Worm (Caenorhabditis elegans): Measurements from ENCODE around the gene nhr-291.

nhr-291 gene

DNA sequence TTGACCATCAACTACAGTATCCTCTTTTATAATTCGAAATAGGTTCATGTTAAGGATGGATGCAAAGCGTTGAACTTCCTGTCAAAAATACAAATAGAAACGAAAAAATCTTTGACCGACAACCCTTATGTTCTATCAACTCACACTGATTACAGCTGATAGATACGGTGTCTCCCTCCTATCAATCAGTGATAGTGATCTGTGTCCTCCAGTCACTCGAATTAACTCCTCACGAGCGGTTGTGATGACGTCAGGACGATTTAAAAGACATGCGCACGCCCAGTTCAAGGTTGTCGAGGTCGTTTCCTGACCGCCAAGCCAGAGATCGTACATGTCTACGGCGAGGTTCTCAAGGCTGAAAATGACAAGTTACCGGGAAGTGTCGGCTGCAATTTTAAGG is 32.8 kb upstream of the nhr-291 start:
- TF ChIP-seq blmp-1 (tag; optimal IDR thresholded peaks at IDR 0.05) (no peak), nhr-2 (tag; optimal IDR thresholded peaks at IDR 0.05) (no peak), bed-3 (GFP tag; optimal IDR thresholded peaks at IDR 0.05) (no peak), cnd-1 (tag; optimal IDR thresholded peaks at IDR 0.05) (no peak), M03D4.4 (tag; optimal IDR thresholded peaks at IDR 0.05) (no peak), nhr-76 (tag; optimal IDR thresholded peaks at IDR 0.05) (no peak), ham-2 (GFP tag; optimal IDR thresholded peaks at IDR 0.05) (no peak), unc-62 (GFP tag; optimal IDR thresholded peaks at IDR 0.05) (no peak), lin-32 (GFP tag; optimal IDR thresholded peaks at IDR 0.05) (no peak), nhr-28 (tag; optimal IDR thresholded peaks at IDR 0.05) (no peak), zip-8 (tag; optimal IDR thresholded peaks at IDR 0.05) (no peak), nhr-237 (tag; optimal IDR thresholded peaks at IDR 0.05) (no peak), drap-1 (GFP tag; optimal IDR thresholded peaks at IDR 0.05) (no peak), elt-1 (tag; optimal IDR thresholded peaks at IDR 0.05; ENCODE audit: borderline replicate concordance, insufficient read depth) (no peak), unc-120 (tag; optimal IDR thresholded peaks at IDR 0.05; ENCODE audit: poor library complexity, severe bottlenecking) (no peak)

DNA sequence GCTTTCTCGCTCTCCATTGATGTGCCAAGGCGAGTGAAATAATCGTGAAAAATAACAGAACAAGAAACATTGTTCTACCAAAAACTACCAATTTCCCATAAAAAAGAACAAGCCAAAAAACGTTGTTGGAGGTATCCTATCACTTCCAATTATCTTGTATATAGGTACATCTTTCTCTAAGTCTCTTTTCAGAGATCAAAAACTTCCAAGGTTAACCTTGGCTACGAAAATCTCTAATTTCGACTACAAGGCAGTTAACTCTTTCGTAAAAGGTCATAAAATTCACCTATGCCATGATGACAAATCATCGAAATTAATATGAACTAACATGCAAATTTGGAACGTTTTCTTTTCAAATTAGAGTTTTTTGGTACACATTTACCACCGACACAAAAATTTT is 30.9 kb upstream of the nhr-291 start, which contains the start of gene cyp-34A1:
Gene cyp-34A1 (minus strand): TSS at position 101 of the 400 bp plus-strand sequence.
- TF ChIP-seq unc-120 (tag; optimal IDR thresholded peaks at IDR 0.05; ENCODE audit: poor library complexity, severe bottlenecking) (no peak), elt-1 (tag; optimal IDR thresholded peaks at IDR 0.05; ENCODE audit: borderline replicate concordance, insufficient read depth) (no peak), M03D4.4 (tag; optimal IDR thresholded peaks at IDR 0.05) (no peak), cnd-1 (tag; optimal IDR thresholded peaks at IDR 0.05) (no peak), mab-5 (tag; optimal IDR thresholded peaks at IDR 0.05) (no peak), nhr-237 (tag; optimal IDR thresholded peaks at IDR 0.05) (no peak)

DNA sequence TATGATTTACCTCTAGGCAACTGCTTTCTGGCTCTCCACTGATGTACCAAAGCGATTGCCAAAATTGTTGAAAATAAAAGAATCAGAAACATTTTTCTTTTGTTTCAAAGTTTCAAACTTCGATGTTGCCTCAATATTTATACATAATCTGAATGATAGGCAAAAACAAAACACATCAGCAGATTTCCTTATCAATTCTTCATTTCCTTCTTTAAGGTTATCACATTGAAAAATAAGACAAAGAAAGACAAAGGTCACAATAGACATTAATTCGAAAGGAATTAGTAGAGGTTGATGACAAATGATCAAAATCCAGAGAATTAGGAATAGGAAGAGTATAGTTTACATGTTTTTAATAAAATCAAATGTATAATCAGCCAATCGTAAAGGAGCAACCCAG is 27.8 kb upstream of the nhr-291 start, which contains the start of gene cyp-34A2:
Gene cyp-34A2 (minus strand): TSS at position 101 of the 400 bp plus-strand sequence.
- TF ChIP-seq sem-2 (GFP tag; optimal IDR thresholded peaks at IDR 0.05) (no peak), pha-4 (tag; optimal IDR thresholded peaks at IDR 0.05) (no peak), unc-39 (tag; optimal IDR thresholded peaks at IDR 0.05) (no peak), ces-1 (GFP tag; optimal IDR thresholded peaks at IDR 0.05) (no peak), sptf-1 (tag; optimal IDR thresholded peaks at IDR 0.05) (no peak), ztf-11 (tag; optimal IDR thresholded peaks at IDR 0.05) (no peak), mls-2 (tag; optimal IDR thresholded peaks at IDR 0.05) (no peak), flh-1 (GFP tag; optimal IDR thresholded peaks at IDR 0.05) (no peak), nhr-28 (tag; optimal IDR thresholded peaks at IDR 0.05) (no peak), unc-120 (tag; optimal IDR thresholded peaks at IDR 0.05; ENCODE audit: poor library complexity, severe bottlenecking) (no peak), unc-62 (GFP tag; optimal IDR thresholded peaks at IDR 0.05) (no peak), ceh-43 (GFP tag; optimal IDR thresholded peaks at IDR 0.05) (no peak)

DNA sequence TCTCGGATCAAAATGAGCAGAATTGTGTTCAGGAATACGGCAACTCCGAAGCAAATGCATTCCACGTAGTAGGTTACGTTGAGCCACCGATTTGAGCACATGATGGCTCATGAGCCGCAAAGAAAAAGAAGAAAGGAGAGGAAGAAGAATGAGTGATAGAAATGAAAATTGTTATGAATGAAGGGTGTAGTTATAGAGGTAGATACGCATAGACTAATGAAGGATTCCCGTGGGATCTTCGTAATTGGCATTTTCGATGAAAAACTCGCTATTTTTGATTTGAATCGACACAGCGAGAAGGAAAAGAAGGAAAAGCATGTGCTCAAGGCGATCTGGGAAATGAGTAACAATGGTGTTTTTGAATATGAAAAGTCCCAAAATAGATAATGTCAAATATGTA is 24.9 kb upstream of the nhr-291 start, which contains the start of gene str-96:
Gene str-96 (minus strand): TSS at position 101 of the 400 bp plus-strand sequence.
- no peak for TF ChIP-seq unc-62 (GFP tag; optimal IDR thresholded peaks at IDR 0.05)

DNA sequence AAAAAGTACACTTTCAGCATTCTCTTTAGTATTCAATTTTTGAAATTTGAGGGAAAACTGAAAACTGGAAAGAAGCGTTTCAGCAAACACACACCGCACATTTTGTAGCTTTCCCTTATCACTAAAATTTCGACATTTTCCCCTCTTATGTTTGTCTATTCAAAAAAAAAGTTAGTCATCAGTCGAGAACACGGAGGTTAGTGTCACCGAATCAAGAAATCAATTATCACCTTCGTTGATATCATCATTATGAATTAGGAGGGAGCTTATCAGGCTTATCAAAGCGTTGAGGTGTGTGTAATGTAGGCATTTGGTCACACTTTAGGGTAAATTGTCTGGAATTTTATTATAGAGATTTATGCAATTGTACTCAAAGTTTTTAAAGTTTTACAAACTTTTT is 20.2 kb upstream of the nhr-291 start, which contains the start of gene cpr-3:
Gene cpr-3 (minus strand): TSS at position 104 of the 400 bp plus-strand sequence.
- TF ChIP-seq nhr-237 (tag; optimal IDR thresholded peaks at IDR 0.05) (no peak), mep-1 (tag; optimal IDR thresholded peaks at IDR 0.05) (no peak), hlh-1 (tag; optimal IDR thresholded peaks at IDR 0.05) (no peak), lin-32 (GFP tag; optimal IDR thresholded peaks at IDR 0.05) (no peak)

DNA sequence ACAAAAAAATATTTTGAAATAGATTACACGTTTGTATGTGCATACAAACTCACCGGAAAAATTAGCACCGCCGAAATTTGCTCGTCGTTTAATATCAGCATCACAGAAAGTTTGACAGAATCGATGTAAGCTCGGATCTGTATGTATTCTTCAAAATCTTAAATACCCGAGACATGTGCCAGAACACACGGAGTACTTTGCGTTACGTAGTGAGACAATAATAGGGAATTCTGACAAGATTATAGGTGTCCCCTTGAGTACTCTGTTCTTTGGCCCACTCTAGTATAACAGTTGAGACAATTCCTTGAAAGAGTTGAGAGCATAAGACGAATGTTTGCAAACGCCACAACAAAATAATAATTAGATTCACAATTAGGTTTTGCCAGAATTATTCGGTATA is 15.1 kb upstream of the nhr-291 start, which contains the start of gene srx-48:
Gene srx-48 (minus strand): TSS at position 101 of the 400 bp plus-strand sequence.
- TF ChIP-seq unc-39 (tag; optimal IDR thresholded peaks at IDR 0.05): no peak
- TF ChIP-seq ceh-43 (GFP tag; optimal IDR thresholded peaks at IDR 0.05): no peak
- TF ChIP-seq elt-1 (tag; optimal IDR thresholded peaks at IDR 0.05; ENCODE audit: borderline replicate concordance, insufficient read depth): no peak
- no peak for TF ChIP-seq M03D4.4 (tag; optimal IDR thresholded peaks at IDR 0.05)
- TF ChIP-seq sem-2 (GFP tag; optimal IDR thresholded peaks at IDR 0.05): no peak
- no peak for TF ChIP-seq ham-2 (GFP tag; optimal IDR thresholded peaks at IDR 0.05)
- no peak for TF ChIP-seq mab-5 (tag; optimal IDR thresholded peaks at IDR 0.05)
- TF ChIP-seq unc-120 (tag; optimal IDR thresholded peaks at IDR 0.05; ENCODE audit: poor library complexity, severe bottlenecking): no peak
- no peak for TF ChIP-seq hlh-1 (tag; optimal IDR thresholded peaks at IDR 0.05)
- TF ChIP-seq ceh-83 (GFP tag; optimal IDR thresholded peaks at IDR 0.05): no peak
- no peak for TF ChIP-seq ces-1 (GFP tag; optimal IDR thresholded peaks at IDR 0.05)
